Worm (Caenorhabditis elegans) whole organism, mixed stage, embryonic: ENCODE data around the gene srh-116.

Experiments
- unc-39 ChIP-seq: fragments of 150-350 bp; optimal IDR thresholded peaks from 2 replicates; lab custom pipeline; 2014; ENCODE audit warnings: missing biosample characterization, missing genetic modification characterization
- unc-62 ChIP-seq: fragments of 150-350 bp; optimal IDR thresholded peaks from 2 replicates; lab custom pipeline; 2014; ENCODE audit warnings: missing biosample characterization, missing genetic modification reagents, missing genetic modification characterization

ce11 chrV:17248915-17249314 is 6.0 kb downstream of the srh-116 start, which contains the start of gene clec-243:
- TF ChIP-seq unc-39 (tag; lab: Kevin White, UChicago) (no peak), unc-62 (GFP tag; lab: Kevin White, UChicago) (no peak)
